Worm (Caenorhabditis elegans) whole organism, midembryonic: ENCODE data around the gene F08F8.10.

Experiments
- T22C8.4 ChIP-seq: fragments of 200-800 bp; sonication (Bioruptor generic); IDR thresholded peaks from 2 replicates; pipeline ENCODE4 v1.3.6; 2022; ENCODE audit warnings: missing genetic modification characterization, missing compliant biosample characterization
- flt-1 ChIP-seq: fragments of 200-800 bp; sonication (Bioruptor generic); IDR thresholded peaks from 2 replicates; pipeline ENCODE4 v1.3.6; 2022; ENCODE audit warnings: missing genetic modification characterization, missing compliant biosample characterization
- med-1 ChIP-seq: sonication (generic microtip); optimal IDR thresholded peaks from 2 replicates; lab custom pipeline; 2017; ENCODE audit warnings: missing genetic modification characterization, mild to moderate bottlenecking, missing compliant biosample characterization, antibody characterized with exemption, missing genetic modification reagents; ENCODE audit not compliant: insufficient read depth
- ref-1 ChIP-seq: fragments of 200-800 bp; sonication (Bioruptor generic); conservative IDR thresholded peaks from 2 replicates; pipeline ENCODE4 v1.3.6; 2022; ENCODE audit warnings: missing genetic modification reagents, missing genetic modification characterization, missing compliant biosample characterization
- tab-1 ChIP-seq: fragments of 200-800 bp; sonication (Bioruptor generic); IDR thresholded peaks from 2 replicates; pipeline ENCODE4 v1.3.6; 2022; ENCODE audit warnings: missing genetic modification characterization, missing compliant biosample characterization

DNA sequence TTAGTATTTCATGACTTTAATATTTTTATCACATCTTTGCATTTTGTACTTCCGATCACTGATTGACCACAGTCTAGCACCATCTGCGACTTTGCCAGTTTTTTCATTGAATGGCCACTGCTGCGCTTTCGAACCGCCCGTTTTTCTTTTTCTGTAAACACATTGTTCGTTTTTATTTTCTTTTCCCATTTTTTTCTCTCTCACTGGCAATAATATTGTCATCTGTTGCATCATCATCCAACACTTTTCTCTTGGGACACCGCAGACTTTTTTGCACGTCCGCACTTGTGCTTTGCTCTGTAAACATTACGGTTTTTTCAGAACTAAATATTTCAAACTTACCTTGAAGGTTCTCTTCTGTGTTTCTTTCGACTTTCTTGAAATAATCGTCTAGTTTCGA lies 1.4 kb upstream of the F08F8.10 start:
- TF ChIP-seq ref-1 (no peak), med-1 (GFP tag; lab: Kevin White, UChicago) (no peak), tab-1 (GFP tag; lab: Robert Waterston, UW) (no peak), T22C8.4 (no peak), flt-1 (GFP tag; lab: Robert Waterston, UW) (no peak)
